Fruit fly (Drosophila melanogaster): Measurements from ENCODE around the gene Rabex-5.

- no peak for TF ChIP-seq CTCF (optimal IDR thresholded peaks at IDR 0.05)
- TF ChIP-seq CG8478 (optimal IDR thresholded peaks at IDR 0.05), result no peak
Measured at dm6 chr3L:1319097-1319725, 23.5 kb downstream of the Rabex-5 start.
